Worm (Caenorhabditis elegans): Measurements from ENCODE around the gene pigw-1.

ce11 chrII:2852493-2852892 is 32.2 kb downstream of the pigw-1 start, which contains the start of gene ptc-3:
- TF ChIP-seq fos-1 (tag; optimal IDR thresholded peaks at IDR 0.05) = no peak
- TF ChIP-seq ama-1 (optimal IDR thresholded peaks at IDR 0.05) = no peak
- no peak for TF ChIP-seq nfya-1 (tag; optimal IDR thresholded peaks at IDR 0.05; ENCODE audit: insufficient read depth)
- no peak for TF ChIP-seq jun-1 (tag; optimal IDR thresholded peaks at IDR 0.05)
- no peak for TF ChIP-seq unc-62 (GFP tag; optimal IDR thresholded peaks at IDR 0.05)
- TF ChIP-seq elt-3 (tag; optimal IDR thresholded peaks at IDR 0.05) = no peak
- no peak for TF ChIP-seq nhr-11 (tag; optimal IDR thresholded peaks at IDR 0.05)
- no peak for TF ChIP-seq sea-2 (GFP tag; optimal IDR thresholded peaks at IDR 0.05)
- TF ChIP-seq R02D3.7 (tag; optimal IDR thresholded peaks at IDR 0.05) = no peak
- no peak for TF ChIP-seq ceh-82 (tag; optimal IDR thresholded peaks at IDR 0.05)
- TF ChIP-seq snpc-4 (tag; optimal IDR thresholded peaks at IDR 0.05) = no peak
- no peak for TF ChIP-seq pqm-1 (tag; optimal IDR thresholded peaks at IDR 0.05)
- TF ChIP-seq ceh-16 (tag; optimal IDR thresholded peaks at IDR 0.05) = no peak
